Fruit fly (Drosophila melanogaster) whole organism, embryonic: ENCODE data around the gene CG15201.

Experiments
- Abd-B ChIP-seq: fragments of 200-800 bp; sonication (Bioruptor generic); optimal IDR thresholded peaks from 2 replicates; lab custom pipeline; 2018; ENCODE audit warnings: missing biosample characterization, mild to moderate bottlenecking, missing genetic modification characterization, moderate library complexity
- Asciz ChIP-seq: fragments of 200-800 bp; sonication (Bioruptor generic); optimal IDR thresholded peaks from 2 replicates; lab custom pipeline; 2017; ENCODE audit warnings: missing biosample characterization, mild to moderate bottlenecking, missing genetic modification characterization, missing genetic modification reagents
- CG10654 ChIP-seq: fragments of 200-800 bp; sonication (Bioruptor generic); optimal IDR thresholded peaks from 2 replicates; lab custom pipeline; 2016; ENCODE audit warnings: missing biosample characterization, missing genetic modification characterization
- CG11723 ChIP-seq: fragments of 200-800 bp; sonication (Bioruptor generic); optimal IDR thresholded peaks from 2 replicates; lab custom pipeline; 2017; ENCODE audit warnings: missing biosample characterization, mild to moderate bottlenecking, missing genetic modification characterization
- CG12155 ChIP-seq: fragments of 200-800 bp; sonication (Bioruptor generic); optimal IDR thresholded peaks from 3 replicates; lab custom pipeline; 2016; ENCODE audit warnings: missing biosample characterization, missing genetic modification characterization
- CG1233 ChIP-seq: fragments of 200-800 bp; sonication (Bioruptor generic); optimal IDR thresholded peaks from 4 replicates; lab custom pipeline; 2018; ENCODE audit warnings: missing biosample characterization, mild to moderate bottlenecking, missing genetic modification characterization
- CG15073 ChIP-seq: fragments of 200-800 bp; sonication (Bioruptor generic); optimal IDR thresholded peaks from 2 replicates; lab custom pipeline; 2016; ENCODE audit warnings: missing biosample characterization, missing genetic modification characterization
- CG15601 ChIP-seq: fragments of 200-800 bp; sonication (Bioruptor generic); optimal IDR thresholded peaks from 3 replicates; lab custom pipeline; 2019; ENCODE audit warnings: missing biosample characterization, mild to moderate bottlenecking, missing genetic modification characterization, moderate library complexity
- CG16863 ChIP-seq: fragments of 200-800 bp; sonication (Bioruptor generic); optimal IDR thresholded peaks from 3 replicates; lab custom pipeline; 2016; ENCODE audit warnings: missing biosample characterization, missing genetic modification characterization
- CG17359 ChIP-seq: fragments of 200-800 bp; sonication (Bioruptor generic); optimal IDR thresholded peaks from 3 replicates; lab custom pipeline; 2018; ENCODE audit warnings: missing biosample characterization, mild to moderate bottlenecking, missing genetic modification characterization, moderate library complexity
- CG17912 ChIP-seq: fragments of 200-800 bp; sonication (Bioruptor generic); optimal IDR thresholded peaks from 2 replicates; lab custom pipeline; 2018; ENCODE audit warnings: missing biosample characterization, mild to moderate bottlenecking, missing genetic modification characterization
- CG1792 ChIP-seq: fragments of 200-800 bp; sonication (Bioruptor generic); optimal IDR thresholded peaks from 2 replicates; lab custom pipeline; 2016; ENCODE audit warnings: missing biosample characterization, missing genetic modification characterization
- CG18262 ChIP-seq: fragments of 200-800 bp; optimal IDR thresholded peaks from 3 replicates; lab custom pipeline; 2019; ENCODE audit warnings: missing biosample characterization, mild to moderate bottlenecking, missing genetic modification characterization, moderate library complexity
- CG18476 ChIP-seq: fragments of 200-800 bp; sonication (Bioruptor generic); optimal IDR thresholded peaks from 2 replicates; lab custom pipeline; 2016; ENCODE audit warnings: missing biosample characterization, mild to moderate bottlenecking, missing genetic modification characterization
- CG18619 ChIP-seq: fragments of 200-800 bp; sonication (Bioruptor generic); optimal IDR thresholded peaks from 3 replicates; lab custom pipeline; 2017; ENCODE audit warnings: missing biosample characterization, mild to moderate bottlenecking, missing genetic modification characterization
- CG2116 ChIP-seq: fragments of 200-800 bp; sonication (Bioruptor generic); optimal IDR thresholded peaks from 3 replicates; lab custom pipeline; 2018; ENCODE audit warnings: missing biosample characterization, mild to moderate bottlenecking, missing genetic modification characterization
- CG2875 ChIP-seq: fragments of 200-800 bp; sonication (Bioruptor generic); optimal IDR thresholded peaks from 2 replicates; lab custom pipeline; 2017; ENCODE audit warnings: missing biosample characterization, mild to moderate bottlenecking, missing genetic modification characterization, missing genetic modification reagents
- CG31388 ChIP-seq: fragments of 200-800 bp; sonication (Bioruptor generic); optimal IDR thresholded peaks from 2 replicates; lab custom pipeline; 2016; ENCODE audit warnings: missing biosample characterization, missing genetic modification characterization
- CG33213 ChIP-seq: fragments of 200-800 bp; sonication (Bioruptor generic); optimal IDR thresholded peaks from 3 replicates; lab custom pipeline; 2016; ENCODE audit warnings: missing biosample characterization, missing genetic modification characterization
- CG4282 ChIP-seq: fragments of 200-800 bp; sonication (Bioruptor generic); optimal IDR thresholded peaks from 2 replicates; lab custom pipeline; 2016; ENCODE audit warnings: missing biosample characterization, missing genetic modification characterization
- CG4328 ChIP-seq: fragments of 200-800 bp; sonication (Bioruptor generic); optimal IDR thresholded peaks from 3 replicates; lab custom pipeline; 2017; ENCODE audit warnings: missing biosample characterization, missing genetic modification reagents, missing genetic modification characterization
- CG4360 ChIP-seq: fragments of 200-800 bp; sonication (Bioruptor generic); IDR thresholded peaks from 2 replicates; pipeline ENCODE4 v1.3.6; 2022; ENCODE audit warnings: missing biosample characterization, missing genetic modification characterization
- CG7372 ChIP-seq: fragments of 200-800 bp; sonication (Bioruptor generic); IDR thresholded peaks from 2 replicates; pipeline ENCODE4 v1.3.6; 2022; ENCODE audit warnings: missing biosample characterization, missing genetic modification characterization
- CG7556 ChIP-seq: fragments of 200-800 bp; sonication (Bioruptor generic); optimal IDR thresholded peaks from 2 replicates; lab custom pipeline; 2017; ENCODE audit warnings: missing biosample characterization, mild to moderate bottlenecking, missing genetic modification characterization
- CG8924 ChIP-seq: fragments of 200-800 bp; optimal IDR thresholded peaks from 3 replicates; lab custom pipeline; 2019; ENCODE audit warnings: missing biosample characterization, mild to moderate bottlenecking, missing genetic modification characterization, moderate library complexity
- Camta ChIP-seq: fragments of 200-800 bp; sonication (Bioruptor generic); optimal IDR thresholded peaks from 2 replicates; lab custom pipeline; 2016; ENCODE audit warnings: missing biosample characterization, missing genetic modification characterization
- CoRest ChIP-seq: fragments of 200-800 bp; sonication (Bioruptor generic); optimal IDR thresholded peaks from 3 replicates; lab custom pipeline; 2018; ENCODE audit warnings: missing biosample characterization, mild to moderate bottlenecking, missing genetic modification characterization, moderate library complexity
- Dfd ChIP-seq, 2 experiments: fragments of >200 bp; optimal IDR thresholded peaks; 2 replicates each; lab custom pipeline; 2017; ENCODE audit warnings: missing biosample characterization in 2 of 2, missing genetic modification characterization in 2 of 2
- Dll ChIP-seq: fragments of 200-800 bp; sonication (Bioruptor generic); IDR thresholded peaks from 4 replicates; pipeline ENCODE4 v1.3.6; 2022; ENCODE audit warnings: missing biosample characterization, missing genetic modification characterization; ENCODE audit not compliant: partially characterized antibody
- Doc2 ChIP-seq: fragments of 200-800 bp; sonication (Bioruptor generic); IDR thresholded peaks from 2 replicates; pipeline ENCODE4 v1.3.6; 2022; ENCODE audit warnings: missing biosample characterization, missing genetic modification characterization
- Dp ChIP-seq: fragments of 200-800 bp; sonication (Bioruptor generic); optimal IDR thresholded peaks from 2 replicates; lab custom pipeline; 2018; ENCODE audit warnings: missing biosample characterization, mild to moderate bottlenecking, missing genetic modification characterization, moderate library complexity
- Ets97D ChIP-seq: fragments of 200-800 bp; sonication (Bioruptor generic); optimal IDR thresholded peaks from 3 replicates; lab custom pipeline; 2016; ENCODE audit warnings: missing biosample characterization, missing genetic modification characterization
- Hr78 ChIP-seq, 2 experiments: fragments of 200-800 bp in 1 of 2; fragments of >200 bp in 1 of 2; sonication (Bioruptor generic) in 1 of 2; optimal IDR thresholded peaks; 2 replicates each; lab custom pipeline; 2017 to 2019; ENCODE audit warnings: missing biosample characterization in 2 of 2, missing genetic modification characterization in 2 of 2, mild to moderate bottlenecking in 1 of 2, moderate library complexity in 1 of 2
- NFAT ChIP-seq: fragments of 200-800 bp; sonication (Bioruptor generic); IDR thresholded peaks from 2 replicates; pipeline ENCODE4 v1.3.6; 2022; ENCODE audit warnings: missing biosample characterization, missing genetic modification characterization
- Rfx ChIP-seq: fragments of 200-800 bp; sonication (Bioruptor generic); IDR thresholded peaks from 2 replicates; pipeline ENCODE4 v1.3.6; 2022; ENCODE audit warnings: missing biosample characterization, missing genetic modification characterization
- Sin3A ChIP-seq: fragments of >200 bp; optimal IDR thresholded peaks from 2 replicates; lab custom pipeline; 2018
- Sry-β ChIP-seq: fragments of 200-800 bp; sonication (Bioruptor generic); optimal IDR thresholded peaks from 2 replicates; lab custom pipeline; 2018; ENCODE audit warnings: missing biosample characterization, mild to moderate bottlenecking, missing genetic modification characterization, moderate library complexity
- TFAM ChIP-seq: fragments of 200-800 bp; sonication (Bioruptor generic); optimal IDR thresholded peaks from 2 replicates; lab custom pipeline; 2017; ENCODE audit warnings: missing biosample characterization, missing genetic modification characterization, inconsistent platforms
- bab2 ChIP-seq: fragments of 200-800 bp; sonication (Bioruptor generic); optimal IDR thresholded peaks from 2 replicates; lab custom pipeline; 2016; ENCODE audit warnings: missing biosample characterization, missing genetic modification characterization
- chn ChIP-seq: fragments of 200-800 bp; sonication (Bioruptor generic); optimal IDR thresholded peaks from 2 replicates; lab custom pipeline; 2016; ENCODE audit warnings: missing biosample characterization, missing genetic modification characterization
- da ChIP-seq: fragments of 200-800 bp; sonication (Bioruptor generic); optimal IDR thresholded peaks from 2 replicates; lab custom pipeline; 2016; ENCODE audit warnings: missing biosample characterization, missing genetic modification characterization
- gce ChIP-seq: fragments of 200-800 bp; sonication (Bioruptor generic); IDR thresholded peaks from 3 replicates; pipeline ENCODE4 v1.3.6; 2022; ENCODE audit warnings: missing biosample characterization, missing genetic modification characterization
- gsb ChIP-seq: fragments of 200-800 bp; sonication (Bioruptor generic); IDR thresholded peaks from 2 replicates; pipeline ENCODE4 v1.3.6; 2022; ENCODE audit warnings: missing biosample characterization, missing genetic modification characterization
- hbn ChIP-seq: fragments of 200-800 bp; sonication (Bioruptor generic); IDR thresholded peaks from 2 replicates; pipeline ENCODE4 v1.3.6; 2022; ENCODE audit warnings: missing biosample characterization, missing genetic modification characterization; ENCODE audit not compliant: partially characterized antibody
- nmo ChIP-seq: fragments of 200-800 bp; sonication (Bioruptor generic); optimal IDR thresholded peaks from 2 replicates; lab custom pipeline; 2018; ENCODE audit warnings: missing biosample characterization, mild to moderate bottlenecking, missing genetic modification characterization, moderate library complexity
- odd ChIP-seq: fragments of 200-800 bp; sonication (Bioruptor generic); optimal IDR thresholded peaks from 2 replicates; lab custom pipeline; 2017; ENCODE audit warnings: missing biosample characterization, mild to moderate bottlenecking, missing genetic modification characterization
- onecut ChIP-seq: fragments of 200-800 bp; sonication (Bioruptor generic); IDR thresholded peaks from 2 replicates; pipeline ENCODE4 v1.3.6; 2022; ENCODE audit warnings: missing biosample characterization, missing genetic modification characterization
- tup ChIP-seq: fragments of 200-800 bp; sonication (Bioruptor generic); optimal IDR thresholded peaks from 2 replicates; lab custom pipeline; 2016; ENCODE audit warnings: missing biosample characterization, mild to moderate bottlenecking, missing genetic modification characterization, moderate library complexity
- wor ChIP-seq: fragments of 200-800 bp; sonication (Bioruptor generic); IDR thresholded peaks from 2 replicates; pipeline ENCODE4 v1.3.6; 2022; ENCODE audit warnings: missing biosample characterization, missing genetic modification characterization
- zf30C ChIP-seq: fragments of 200-800 bp; sonication (Bioruptor generic); optimal IDR thresholded peaks from 3 replicates; lab custom pipeline; 2018; ENCODE audit warnings: missing biosample characterization, mild to moderate bottlenecking, missing genetic modification characterization

The CG15201 gene

DNA sequence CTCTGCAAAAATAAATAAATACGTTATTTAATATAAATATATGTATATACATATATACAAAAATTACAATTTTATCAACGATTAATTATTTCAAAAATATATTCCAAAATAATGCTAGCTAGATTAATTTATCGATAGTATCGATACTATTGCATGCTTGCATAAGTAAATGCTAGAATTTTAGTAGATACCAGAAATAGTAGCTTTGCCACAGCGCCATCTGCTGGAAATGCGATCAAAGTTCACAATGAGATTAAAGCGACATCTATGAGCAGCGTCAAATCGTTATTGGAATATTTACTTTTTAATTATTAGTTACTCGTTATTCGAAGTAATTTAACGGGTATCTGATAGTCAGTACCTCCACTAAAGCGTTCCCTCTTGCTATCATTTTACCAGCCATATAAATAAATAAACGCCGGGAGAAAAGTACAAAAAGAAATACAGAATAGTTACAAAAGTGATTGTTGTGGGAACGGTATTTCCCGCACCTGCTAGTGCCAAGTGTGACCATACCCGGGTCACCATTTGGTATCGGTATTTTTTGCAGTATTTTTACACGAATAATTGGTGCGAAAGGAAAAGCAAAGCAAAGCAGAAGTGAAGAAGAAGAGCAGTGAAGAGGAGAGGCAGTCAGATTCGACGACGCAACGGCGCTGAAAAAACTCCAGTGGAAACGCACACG, 10.0 kb downstream of the CG15201 start, which contains the start of the genes rtv and Dlic (continued):
- TF ChIP-seq CG2116 (GFP tag; lab: Kevin White, UChicago): peak; percentile 67
- TF ChIP-seq NFAT (GFP tag; lab: Robert Waterston, UW): peak; percentile 43; the same call in 1 of the 2 replicates
- peak; percentile 30 for TF ChIP-seq CG8924 (tag; lab: Kevin White, UChicago)
- peak; percentile 17 for TF ChIP-seq CG1233
- TF ChIP-seq zf30C (GFP tag; lab: Kevin White, UChicago): no peak
- no peak for TF ChIP-seq CG7372 (GFP tag; lab: Robert Waterston, UW)
- peak; percentile 24 for TF ChIP-seq CG18262 (tag; lab: Kevin White, UChicago)
- no peak for TF ChIP-seq Doc2 (GFP tag; lab: Robert Waterston, UW)
- peak; percentile 91 for TF ChIP-seq CG12155 (GFP tag; lab: Kevin White, UChicago)
- peak; percentile 33; the same call in 1 of the 2 replicates for TF ChIP-seq onecut (GFP tag; lab: Robert Waterston, UW)
- TF ChIP-seq CG16863 (GFP tag; lab: Kevin White, UChicago): peak; percentile 29
- peak; percentile 14 for TF ChIP-seq Camta (GFP tag; lab: Kevin White, UChicago)
- TF ChIP-seq CG11723 (GFP tag; lab: Kevin White, UChicago): no peak
- TF ChIP-seq CG15073: no peak
- TF ChIP-seq TFAM (GFP tag; lab: Kevin White, UChicago): no peak
- TF ChIP-seq CG1792 (GFP tag; lab: Kevin White, UChicago): no peak
- TF ChIP-seq Asciz (GFP tag; lab: Kevin White, UChicago): no peak
- TF ChIP-seq CG33213 (GFP tag; lab: Kevin White, UChicago): peak; percentile 22
- peak; percentile 44; the same call in 1 of the 2 replicates for TF ChIP-seq Rfx (GFP tag; lab: Robert Waterston, UW)
- no peak for TF ChIP-seq gsb (GFP tag; lab: Robert Waterston, UW)
- TF ChIP-seq CG4328 (GFP tag; lab: Kevin White, UChicago): no peak
- no peak for TF ChIP-seq CG10654 (GFP tag; lab: Kevin White, UChicago)
- TF ChIP-seq Dp: peak; percentile 50
- TF ChIP-seq nmo: peak; percentile 60
- TF ChIP-seq CG18619 (GFP tag; lab: Kevin White, UChicago): no peak
- no peak for TF ChIP-seq odd (GFP tag; lab: Kevin White, UChicago)
- TF ChIP-seq CG2875 (GFP tag; lab: Kevin White, UChicago): no peak
- TF ChIP-seq CG18476: no peak
- TF ChIP-seq gce (GFP tag; lab: Robert Waterston, UW): no peak
- no peak for TF ChIP-seq CG4360 (GFP tag; lab: Robert Waterston, UW)
- peak; percentile 1 for TF ChIP-seq chn (GFP tag; lab: Kevin White, UChicago)
- TF ChIP-seq CG7556 (GFP tag; lab: Kevin White, UChicago): no peak
- TF ChIP-seq Ets97D: peak; percentile 51
- TF ChIP-seq Dfd (GFP tag; optimal IDR thresholded peaks at IDR 0.05; lab: Kevin White, UChicago): no peak
- TF ChIP-seq tup (GFP tag; lab: Kevin White, UChicago): no peak
- no peak for TF ChIP-seq CG17359 (tag; lab: Kevin White, UChicago)
- peak; percentile 88 for TF ChIP-seq Dll
- TF ChIP-seq Hr78 (GFP tag; optimal IDR thresholded peaks at IDR 0.05; lab: Kevin White, UChicago): no peak
- TF ChIP-seq bab2 (GFP tag; lab: Kevin White, UChicago): no peak
- TF ChIP-seq hbn: peak; percentile 82
- peak; percentile 68 for TF ChIP-seq Sin3A (lab: Kevin White, UChicago)
- TF ChIP-seq CG4282 (GFP tag; lab: Kevin White, UChicago): no peak
- TF ChIP-seq Sry-β (GFP tag; lab: Kevin White, UChicago): peak; percentile 7
- no peak for TF ChIP-seq CG31388 (GFP tag; lab: Kevin White, UChicago)
- TF ChIP-seq CG15601 (tag; lab: Kevin White, UChicago): no peak
- TF ChIP-seq CG17912 (GFP tag; lab: Kevin White, UChicago): no peak
- peak; percentile 51 for TF ChIP-seq CoRest
- peak; percentile 25 for TF ChIP-seq Abd-B (GFP tag; lab: Kevin White, UChicago)
- no peak for TF ChIP-seq da
- TF ChIP-seq wor (GFP tag; lab: Robert Waterston, UW): no peak
